Fruit fly (Drosophila melanogaster): ENCODE data around the gene Drsl1.

DNA sequence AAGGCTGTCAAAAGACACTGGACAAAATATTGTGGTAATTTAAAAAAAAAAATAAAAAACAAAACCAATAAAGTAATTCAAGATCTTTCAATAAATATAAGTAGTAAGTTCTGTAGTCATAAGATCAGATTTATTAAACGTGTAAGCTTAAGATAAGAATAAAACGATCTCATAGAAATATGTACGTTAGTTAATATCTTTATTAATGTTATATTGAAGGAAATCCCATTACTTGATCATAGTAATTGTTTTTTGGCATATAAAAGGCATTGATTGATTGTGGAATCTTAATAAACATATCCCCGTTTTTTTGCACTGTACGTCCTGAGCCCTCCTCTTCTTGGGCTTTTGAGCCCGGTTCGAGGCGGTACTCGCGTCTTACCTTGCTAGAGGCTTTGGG, 7.7 kb upstream of the Drsl1 start:
- TF ChIP-seq CG1620 (GFP tag; optimal IDR thresholded peaks at IDR 0.05) (no peak), CG11617 (GFP tag; optimal IDR thresholded peaks at IDR 0.05) (no peak), cnc (optimal IDR thresholded peaks at IDR 0.05) (no peak), CG5204 (GFP tag; optimal IDR thresholded peaks at IDR 0.05) (no peak), kay (GFP tag; ENCODE audit: borderline replicate concordance) (peak; percentile 48), cic (GFP tag; optimal IDR thresholded peaks at IDR 0.05) (no peak), CG7045 (GFP tag; optimal IDR thresholded peaks at IDR 0.05) (no peak), Mnt (GFP tag; optimal IDR thresholded peaks at IDR 0.05) (no peak), tj (GFP tag; optimal IDR thresholded peaks at IDR 0.05) (no peak), CG14711 (tag; optimal IDR thresholded peaks at IDR 0.05) (no peak), Hr96 (GFP tag; optimal IDR thresholded peaks at IDR 0.05) (no peak)

All from whole organism, adult.